Fruit fly (Drosophila melanogaster): Measurements from ENCODE around the gene upd1.

upd1 gene

DNA sequence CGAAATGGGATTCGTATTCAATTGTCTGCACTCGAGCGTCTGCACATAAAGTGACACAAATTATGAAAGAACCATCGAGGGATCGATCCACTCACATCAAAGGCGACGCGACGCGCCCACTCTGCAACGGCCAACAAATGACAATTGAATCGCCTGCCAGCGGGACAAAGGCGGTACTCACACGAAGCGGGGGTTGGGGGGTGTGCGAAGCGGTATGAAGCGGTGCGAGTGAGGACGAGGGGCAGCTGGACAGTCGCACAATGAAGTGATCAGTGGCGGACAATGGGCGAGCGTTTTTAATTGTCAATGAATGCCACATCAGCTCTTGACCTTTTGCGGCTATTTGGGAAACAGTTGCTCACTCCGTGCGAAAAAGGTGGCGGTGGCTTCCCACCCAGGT is 21.5 kb downstream of the upd1 start:
- no peak for TF ChIP-seq Pif1B (GFP tag; optimal IDR thresholded peaks at IDR 0.05)
- no peak for TF ChIP-seq CG10348 (GFP tag; IDR thresholded peaks at IDR 0.05)
- no peak for TF ChIP-seq Pif1A (GFP tag; optimal IDR thresholded peaks at IDR 0.05)
- TF ChIP-seq Ets98B (GFP tag; IDR thresholded peaks at IDR 0.05) = no peak
- no peak for TF ChIP-seq Snoo (tag; optimal IDR thresholded peaks at IDR 0.05)
- TF ChIP-seq EcR (GFP tag; optimal IDR thresholded peaks at IDR 0.05) = no peak

DNA sequence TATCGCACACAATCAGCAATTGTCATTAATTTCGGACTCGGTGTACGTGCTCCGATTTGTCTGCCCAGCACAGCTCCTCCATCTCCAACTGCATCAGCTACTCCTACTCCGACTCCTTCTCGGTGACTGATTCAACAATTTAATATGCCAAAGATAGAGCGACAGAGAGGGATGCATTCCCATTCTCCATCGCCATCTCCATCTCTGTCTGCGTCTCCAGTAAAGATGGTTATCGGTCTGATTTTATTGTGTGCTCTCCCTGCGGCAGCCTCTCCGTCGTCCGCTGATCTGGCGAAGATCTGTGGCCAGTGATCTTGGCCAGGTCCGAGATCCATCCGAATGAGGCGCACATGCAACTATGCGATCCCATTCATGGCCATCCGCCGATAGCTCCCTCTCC is 23.9 kb downstream of the upd1 start:
- no peak for TF ChIP-seq CG10348 (GFP tag; IDR thresholded peaks at IDR 0.05)
- TF ChIP-seq Snoo (tag; optimal IDR thresholded peaks at IDR 0.05) = no peak
- TF ChIP-seq CG15710 (tag; optimal IDR thresholded peaks at IDR 0.05) = no peak
- no peak for TF ChIP-seq fd96Ca (GFP tag; IDR thresholded peaks at IDR 0.05)
- no peak for TF ChIP-seq Pif1B (GFP tag; optimal IDR thresholded peaks at IDR 0.05)
- TF ChIP-seq CG8301 (tag; optimal IDR thresholded peaks at IDR 0.05) = no peak
- no peak for TF ChIP-seq rn (GFP tag; IDR thresholded peaks at IDR 0.05)
- no peak for TF ChIP-seq CG9948 (tag; optimal IDR thresholded peaks at IDR 0.05)
- TF ChIP-seq gl (tag; optimal IDR thresholded peaks at IDR 0.05) = no peak
- no peak for TF ChIP-seq CG34367 (tag; optimal IDR thresholded peaks at IDR 0.05)
- no peak for TF ChIP-seq CG14655 (GFP tag; optimal IDR thresholded peaks at IDR 0.05)
- TF ChIP-seq Ets98B (GFP tag; IDR thresholded peaks at IDR 0.05) = no peak
- no peak for TF ChIP-seq CG4496 (GFP tag; IDR thresholded peaks at IDR 0.05)

DNA sequence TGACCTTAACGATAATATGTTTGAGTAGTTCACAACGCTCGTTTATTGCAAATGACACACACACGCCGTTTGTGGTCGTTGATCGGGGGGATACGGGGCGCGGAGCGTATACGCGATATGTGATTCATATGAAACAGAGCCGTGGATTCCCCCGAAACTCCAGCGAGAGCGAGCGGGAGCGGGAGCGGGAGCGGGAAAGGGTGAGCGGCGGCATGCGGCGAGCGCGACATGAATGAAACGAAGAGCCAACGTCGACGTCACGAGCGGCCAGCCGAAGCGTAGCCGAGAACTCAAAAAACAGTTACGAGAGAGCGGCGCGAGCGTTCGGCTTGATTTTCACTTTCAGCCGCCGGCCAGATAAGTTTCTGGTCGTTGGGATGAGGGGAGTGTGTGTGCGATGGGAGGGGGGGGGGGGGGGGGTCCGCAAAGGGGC is 26.7 kb downstream of the upd1 start:
- TF ChIP-seq Snoo (tag; optimal IDR thresholded peaks at IDR 0.05) = no peak
- TF ChIP-seq D1 (tag; optimal IDR thresholded peaks at IDR 0.05) = no peak
- TF ChIP-seq CG12605 (GFP tag; IDR thresholded peaks at IDR 0.05) = peak; percentile 38; the same call in 1 of the 2 replicates
- TF ChIP-seq EcR (GFP tag; optimal IDR thresholded peaks at IDR 0.05) = peak; percentile 73
- TF ChIP-seq CG32121 (GFP tag; IDR thresholded peaks at IDR 0.05) = 0 out of 2 replicates have a peak, but pooled peaks have one; percentile 11
- TF ChIP-seq CG4496 (GFP tag; IDR thresholded peaks at IDR 0.05) = peak; percentile 53; the same call in 1 of the 3 replicates
- TF ChIP-seq Ets98B (GFP tag; IDR thresholded peaks at IDR 0.05) = peak; percentile 17; the same call in 1 of the 2 replicates
- peak; percentile 97 for TF ChIP-seq CG13204 (GFP tag; optimal IDR thresholded peaks at IDR 0.05)
- no peak for TF ChIP-seq CG9948 (tag; optimal IDR thresholded peaks at IDR 0.05)
- no peak for TF ChIP-seq CG10348 (GFP tag; IDR thresholded peaks at IDR 0.05)
- peak; percentile 7; the same call in 1 of the 3 replicates for TF ChIP-seq fd96Ca (GFP tag; IDR thresholded peaks at IDR 0.05)

DNA sequence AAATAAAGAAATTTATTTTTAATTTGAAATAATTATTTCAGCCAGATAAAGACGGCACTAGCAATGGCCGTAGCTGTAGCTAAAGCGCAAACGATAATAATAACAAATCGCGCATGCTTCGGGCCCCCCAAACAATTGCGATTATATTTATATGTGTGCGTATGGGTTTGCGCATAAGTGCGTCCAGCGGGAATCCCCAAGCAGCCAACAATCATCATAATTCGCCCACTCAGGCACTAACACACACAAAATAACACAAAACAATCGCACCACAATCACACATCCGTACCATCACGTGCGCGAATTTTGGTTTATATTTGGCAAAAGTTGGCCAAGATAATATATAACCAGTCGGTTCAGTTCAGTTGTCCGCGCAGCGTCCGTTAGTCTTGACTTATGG is 30.4 kb downstream of the upd1 start:
- TF ChIP-seq CG4496 (GFP tag; IDR thresholded peaks at IDR 0.05) = no peak
- no peak for TF ChIP-seq EcR (GFP tag; optimal IDR thresholded peaks at IDR 0.05)
- no peak for TF ChIP-seq Pif1B (GFP tag; optimal IDR thresholded peaks at IDR 0.05)

DNA sequence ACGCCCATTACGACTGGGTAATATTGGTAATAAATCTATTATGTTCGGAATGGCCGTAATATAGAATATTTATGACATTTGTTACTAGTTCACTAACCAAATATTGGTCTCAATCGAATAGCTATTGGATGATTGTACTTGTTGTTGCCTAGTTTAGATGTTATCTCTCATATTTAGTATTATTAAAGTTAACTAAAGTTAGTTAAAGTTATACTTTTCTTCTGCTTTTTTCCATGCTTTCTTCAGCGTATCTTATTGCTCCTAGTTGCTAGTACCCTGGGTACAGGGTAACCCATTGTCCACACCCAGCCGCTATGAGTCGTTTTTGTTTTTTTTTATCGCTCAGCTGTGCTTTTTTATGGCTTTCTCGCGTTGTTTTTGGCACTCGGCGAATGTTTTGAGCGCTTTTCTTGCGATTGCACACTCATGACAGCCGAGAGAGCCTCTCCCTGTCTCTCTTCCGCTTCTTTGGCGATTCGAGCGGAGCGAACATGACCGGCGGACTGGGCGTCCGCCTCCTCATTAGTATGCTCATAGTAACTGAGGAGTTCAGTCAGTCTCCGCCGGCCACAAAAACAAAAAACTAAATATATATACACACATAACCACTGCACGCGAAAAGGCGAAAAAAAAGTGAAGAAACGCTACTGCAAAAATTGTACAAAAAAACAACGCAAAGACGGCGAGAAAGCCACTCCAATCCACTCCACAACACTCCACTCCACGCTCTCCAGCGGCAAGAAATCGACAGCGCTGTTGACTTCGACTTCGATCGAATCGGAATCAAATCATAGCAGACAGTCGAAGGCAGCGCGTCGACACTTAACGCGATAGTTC is 32.4 kb downstream of the upd1 start, which contains the start of gene upd3:
upd3 (plus strand) TSS at position 749 of the 837 bp plus-strand sequence.
- TF ChIP-seq CG8301 (tag; optimal IDR thresholded peaks at IDR 0.05) (no peak), CG8159 (tag; optimal IDR thresholded peaks at IDR 0.05) (peak; percentile 31), rn (GFP tag; IDR thresholded peaks at IDR 0.05) (no peak), CG15710 (tag; optimal IDR thresholded peaks at IDR 0.05) (peak; percentile 18), Ets98B (GFP tag; IDR thresholded peaks at IDR 0.05) (no peak), fd96Ca (GFP tag; IDR thresholded peaks at IDR 0.05) (0 out of 3 replicates have a peak, but pooled peaks have one; percentile 22), CG12605 (GFP tag; IDR thresholded peaks at IDR 0.05) (0 out of 2 replicates have a peak, but pooled peaks have one; percentile 44), CG10348 (GFP tag; IDR thresholded peaks at IDR 0.05) (no peak), EcR (GFP tag; optimal IDR thresholded peaks at IDR 0.05) (no peak), CG17806 (tag; optimal IDR thresholded peaks at IDR 0.05) (no peak), CG4496 (GFP tag; IDR thresholded peaks at IDR 0.05) (no peak), Snoo (tag; optimal IDR thresholded peaks at IDR 0.05) (no peak), Pif1A (GFP tag; optimal IDR thresholded peaks at IDR 0.05) (no peak), CG13204 (GFP tag; optimal IDR thresholded peaks at IDR 0.05) (peak; percentile 68), D1 (tag; optimal IDR thresholded peaks at IDR 0.05) (no peak), CG34367 (tag; optimal IDR thresholded peaks at IDR 0.05) (no peak), Pif1B (GFP tag; optimal IDR thresholded peaks at IDR 0.05) (no peak)

DNA sequence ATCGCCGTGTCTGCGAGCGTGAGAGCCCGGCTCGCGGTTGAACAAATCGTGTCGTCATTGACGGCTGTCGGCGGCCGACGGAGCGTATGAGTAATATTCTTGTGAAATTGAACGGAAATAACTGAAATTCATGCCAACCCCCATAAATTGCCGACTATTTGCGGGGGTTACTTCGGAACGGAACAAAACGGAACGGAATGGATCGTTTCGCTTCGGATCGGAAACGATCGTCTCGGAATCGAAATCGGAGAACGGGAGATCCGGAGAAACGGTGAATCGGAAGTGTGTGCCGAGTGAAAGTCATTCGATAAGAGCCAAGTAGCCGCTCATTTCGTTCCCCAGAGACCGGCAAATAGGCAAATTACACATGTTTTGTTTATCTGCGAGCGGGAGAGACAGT is 33.2 kb downstream of the upd1 start:
- TF ChIP-seq gl (tag; optimal IDR thresholded peaks at IDR 0.05) (no peak), CG15710 (tag; optimal IDR thresholded peaks at IDR 0.05) (no peak), CG10348 (GFP tag; IDR thresholded peaks at IDR 0.05) (no peak), CG8301 (tag; optimal IDR thresholded peaks at IDR 0.05) (no peak), CG34367 (tag; optimal IDR thresholded peaks at IDR 0.05) (no peak), CG14655 (GFP tag; optimal IDR thresholded peaks at IDR 0.05) (no peak), CG32121 (GFP tag; IDR thresholded peaks at IDR 0.05) (no peak), Ets98B (GFP tag; IDR thresholded peaks at IDR 0.05) (no peak), rn (GFP tag; IDR thresholded peaks at IDR 0.05) (no peak), fd96Ca (GFP tag; IDR thresholded peaks at IDR 0.05) (no peak), CG9948 (tag; optimal IDR thresholded peaks at IDR 0.05) (no peak), CG13204 (GFP tag; optimal IDR thresholded peaks at IDR 0.05) (no peak), CG17806 (tag; optimal IDR thresholded peaks at IDR 0.05) (no peak), CG8159 (tag; optimal IDR thresholded peaks at IDR 0.05) (no peak), D1 (tag; optimal IDR thresholded peaks at IDR 0.05) (no peak), Pif1A (GFP tag; optimal IDR thresholded peaks at IDR 0.05) (no peak), Pif1B (GFP tag; optimal IDR thresholded peaks at IDR 0.05) (no peak)

All from whole organism, pupa.